Worm (Caenorhabditis elegans): ENCODE measurements around the gene wdr-46.

- TF ChIP-seq T20F7.1 (GFP tag; optimal IDR thresholded peaks at IDR 0.05) = peak; percentile 41
- no peak for TF ChIP-seq fkh-10 (GFP tag; optimal IDR thresholded peaks at IDR 0.05)
- TF ChIP-seq aha-1 (tag) = no peak
- TF ChIP-seq nhr-42 (GFP tag; IDR thresholded peaks at IDR 0.05) = no peak
- TF ChIP-seq unc-39 (tag; optimal IDR thresholded peaks at IDR 0.05) = no peak
- no peak for TF ChIP-seq tag-97 (GFP tag; IDR thresholded peaks at IDR 0.05)
These were observed 45.6 kb downstream of the wdr-46 start, which contains the start of gene F08G5.3 for ce11 chrIV:12417536-12418195.
